Worm (Caenorhabditis elegans) whole organism, late embryonic: ENCODE results near the gene srh-214.

Source experiments
- C08G9.2 ChIP-seq: sonication (generic microtip); optimal IDR thresholded peaks from 2 replicates; lab custom pipeline; 2016; ENCODE audit warnings: mild to moderate bottlenecking, missing genetic modification characterization, moderate library complexity, missing compliant biosample characterization
- F13H6.1 ChIP-seq: sonication (generic microtip); optimal IDR thresholded peaks from 2 replicates; lab custom pipeline; 2016; ENCODE audit warnings: missing genetic modification characterization, missing compliant biosample characterization
- K02D7.2 ChIP-seq: sonication (generic microtip); optimal IDR thresholded peaks from 2 replicates; lab custom pipeline; 2017; ENCODE audit warnings: mild to moderate bottlenecking, missing genetic modification characterization, missing compliant biosample characterization
- T23F11.4 ChIP-seq: fragments of 200-800 bp; sonication (Bioruptor generic); optimal IDR thresholded peaks from 2 replicates; lab custom pipeline; 2018; ENCODE audit warnings: mild to moderate bottlenecking, missing genetic modification characterization, missing compliant biosample characterization
- ahr-1 ChIP-seq: sonication (generic microtip); optimal IDR thresholded peaks from 2 replicates; lab custom pipeline; 2016; ENCODE audit warnings: missing genetic modification characterization, missing compliant biosample characterization
- ceh-18 ChIP-seq: sonication (generic microtip); optimal IDR thresholded peaks from 2 replicates; lab custom pipeline; 2016; ENCODE audit warnings: missing genetic modification characterization, missing compliant biosample characterization
- ceh-19 ChIP-seq: fragments of 200-800 bp; sonication (Bioruptor generic); optimal IDR thresholded peaks from 2 replicates; lab custom pipeline; 2018; ENCODE audit warnings: mild to moderate bottlenecking, missing genetic modification characterization, missing compliant biosample characterization
- ceh-30 ChIP-seq: fragments of 150-350 bp; optimal IDR thresholded peaks from 2 replicates; lab custom pipeline; 2014; ENCODE audit warnings: missing biosample characterization, missing genetic modification characterization
- ceh-31 ChIP-seq: sonication (generic microtip); optimal IDR thresholded peaks from 2 replicates; lab custom pipeline; 2016; ENCODE audit warnings: missing genetic modification characterization, missing compliant biosample characterization
- ceh-34 ChIP-seq: sonication (generic microtip); optimal IDR thresholded peaks from 2 replicates; lab custom pipeline; 2016; ENCODE audit warnings: mild to moderate bottlenecking, missing genetic modification characterization, missing compliant biosample characterization
- ceh-48 ChIP-seq: sonication (generic microtip); optimal IDR thresholded peaks from 2 replicates; lab custom pipeline; 2016; ENCODE audit warnings: missing genetic modification characterization, inconsistent platforms, missing compliant biosample characterization
- ceh-9 ChIP-seq: sonication (generic microtip); optimal IDR thresholded peaks from 2 replicates; lab custom pipeline; 2016; ENCODE audit warnings: mild to moderate bottlenecking, missing genetic modification characterization, inconsistent platforms, missing compliant biosample characterization
- che-1 ChIP-seq: sonication (generic microtip); optimal IDR thresholded peaks from 2 replicates; lab custom pipeline; 2016; ENCODE audit warnings: mild to moderate bottlenecking, missing genetic modification characterization, missing compliant biosample characterization
- dmd-4 ChIP-seq: sonication (generic microtip); optimal IDR thresholded peaks from 2 replicates; lab custom pipeline; 2016; ENCODE audit warnings: borderline replicate concordance, missing genetic modification characterization, missing compliant biosample characterization
- fax-1 ChIP-seq: sonication (generic microtip); optimal IDR thresholded peaks from 2 replicates; lab custom pipeline; 2016; ENCODE audit warnings: missing genotype, missing genetic modification characterization, missing compliant biosample characterization
- fkh-10 ChIP-seq: fragments of 150-350 bp; optimal IDR thresholded peaks from 2 replicates; lab custom pipeline; 2014; ENCODE audit warnings: missing biosample characterization, missing genetic modification reagents, missing genetic modification characterization
- gmeb-2 ChIP-seq: sonication (generic microtip); optimal IDR thresholded peaks from 2 replicates; lab custom pipeline; 2016; ENCODE audit warnings: missing genetic modification characterization, inconsistent platforms, missing compliant biosample characterization
- hlh-13 ChIP-seq: fragments of 200-800 bp; sonication (Bioruptor generic); optimal IDR thresholded peaks from 2 replicates; lab custom pipeline; 2018; ENCODE audit warnings: mild to moderate bottlenecking, missing genetic modification characterization, missing compliant biosample characterization
- hlh-15 ChIP-seq: sonication (generic microtip); optimal IDR thresholded peaks from 2 replicates; lab custom pipeline; 2016; ENCODE audit warnings: missing genetic modification characterization, missing compliant biosample characterization
- hlh-30 ChIP-seq: sonication (generic microtip); optimal IDR thresholded peaks from 2 replicates; lab custom pipeline; 2017; ENCODE audit warnings: antibody characterized with exemption, missing genetic modification characterization, missing compliant biosample characterization; ENCODE audit not compliant: insufficient read depth
- hlh-6 ChIP-seq: sonication (generic microtip); optimal IDR thresholded peaks from 2 replicates; lab custom pipeline; 2016; ENCODE audit warnings: missing genotype, missing genetic modification characterization, missing compliant biosample characterization
- lin-11 ChIP-seq: fragments of 200-800 bp; sonication (Bioruptor generic); optimal IDR thresholded peaks from 2 replicates; lab custom pipeline; 2018; ENCODE audit warnings: mild to moderate bottlenecking, missing genetic modification characterization, missing compliant biosample characterization
- nhr-11 ChIP-seq: fragments of 150-350 bp; optimal IDR thresholded peaks from 2 replicates; lab custom pipeline; 2014; ENCODE audit warnings: missing biosample characterization, missing genetic modification characterization
- nhr-232 ChIP-seq: sonication (generic microtip); optimal IDR thresholded peaks from 2 replicates; lab custom pipeline; 2016; ENCODE audit warnings: missing genetic modification characterization, missing compliant biosample characterization
- pat-9 ChIP-seq: fragments of 200-800 bp; sonication (Bioruptor generic); optimal IDR thresholded peaks from 2 replicates; lab custom pipeline; 2018; ENCODE audit warnings: mild to moderate bottlenecking, missing genetic modification characterization, moderate library complexity, missing compliant biosample characterization
- pax-1 ChIP-seq: fragments of 150-350 bp; optimal IDR thresholded peaks from 2 replicates; lab custom pipeline; 2014; ENCODE audit warnings: missing biosample characterization, missing genetic modification characterization
- pha-4 ChIP-seq: fragments of 150-350 bp; optimal IDR thresholded peaks from 2 replicates; lab custom pipeline; 2018; ENCODE audit warnings: missing biosample characterization, missing genetic modification reagents, missing genetic modification characterization
- rnt-1 ChIP-seq: sonication (generic microtip); optimal IDR thresholded peaks from 2 replicates; lab custom pipeline; 2016; ENCODE audit warnings: missing genetic modification characterization, missing compliant biosample characterization
- sdc-2 ChIP-seq: sonication (generic microtip); optimal IDR thresholded peaks from 2 replicates; lab custom pipeline; 2016; ENCODE audit warnings: missing genotype, missing genetic modification characterization, missing compliant biosample characterization
- sox-2 ChIP-seq: fragments of 200-800 bp; sonication (Bioruptor generic); IDR thresholded peaks from 2 replicates; pipeline ENCODE4 v1.3.6; 2022; ENCODE audit warnings: missing genetic modification reagents, missing genetic modification characterization, missing compliant biosample characterization
- syd-9 ChIP-seq: sonication (generic microtip); optimal IDR thresholded peaks from 2 replicates; lab custom pipeline; 2016; ENCODE audit warnings: mild to moderate bottlenecking, missing genetic modification characterization, moderate library complexity, missing compliant biosample characterization
- unc-3 ChIP-seq, 2 experiments: fragments of 200-800 bp in 1 of 2; sonication (Bioruptor generic) in 1 of 2; sonication (generic microtip) in 1 of 2; conservative IDR thresholded peaks in 1 of 2; optimal IDR thresholded peaks in 1 of 2; 2 replicates each; pipeline versions ENCODE4 v1.3.6 to Lab custom; 2016 to 2022; ENCODE audit warnings: missing compliant biosample characterization in 2 of 2, missing genetic modification characterization in 2 of 2, missing genetic modification reagents in 1 of 2
- unc-42 ChIP-seq: sonication (generic microtip); optimal IDR thresholded peaks from 2 replicates; lab custom pipeline; 2016; ENCODE audit warnings: missing genotype, missing genetic modification characterization, missing compliant biosample characterization
- unc-55 ChIP-seq: sonication (generic microtip); optimal IDR thresholded peaks from 2 replicates; lab custom pipeline; 2017; ENCODE audit warnings: missing biosample characterization, missing genetic modification reagents, missing genetic modification characterization
- unc-86 ChIP-seq: sonication (generic microtip); optimal IDR thresholded peaks from 2 replicates; lab custom pipeline; 2016; ENCODE audit warnings: missing genetic modification characterization, missing compliant biosample characterization
- zip-5 ChIP-seq: sonication (generic microtip); optimal IDR thresholded peaks from 2 replicates; lab custom pipeline; 2016; ENCODE audit warnings: missing genetic modification characterization, missing compliant biosample characterization

Gene srh-214

ce11 chrV:16848498-16848897 lies 18.9 kb upstream of the srh-214 start, which contains the start of the genes clec-36 and clec-26:
Gene clec-36, minus strand, starts transcription at chrV:16848598.
Gene clec-26, plus strand, starts transcription at chrV:16848611.
- TF ChIP-seq F13H6.1 (tag; lab: Kevin White, UChicago) (no peak), gmeb-2 (tag; lab: Kevin White, UChicago) (no peak), ceh-48 (no peak), T23F11.4 (no peak), hlh-15 (tag; lab: Kevin White, UChicago) (no peak), ceh-34 (tag; lab: Kevin White, UChicago) (no peak), pha-4 (tag; lab: Kevin White, UChicago) (no peak)

- TF ChIP-seq gmeb-2 (tag; lab: Kevin White, UChicago) (no peak), C08G9.2 (tag; lab: Kevin White, UChicago) (no peak), ceh-30 (no peak), syd-9 (no peak), hlh-30 (no peak), hlh-15 (tag; lab: Kevin White, UChicago) (no peak), K02D7.2 (tag; lab: Kevin White, UChicago) (no peak), pat-9 (tag; lab: Kevin White, UChicago) (no peak), zip-5 (tag; lab: Kevin White, UChicago) (no peak), nhr-232 (no peak), unc-42 (tag; lab: Kevin White, UChicago) (no peak), unc-55 (GFP tag; lab: Kevin White, UChicago) (no peak), fkh-10 (GFP tag; lab: Kevin White, UChicago) (no peak), fax-1 (tag; lab: Kevin White, UChicago) (no peak), pha-4 (tag; lab: Kevin White, UChicago) (no peak)
Observed at ce11 chrV:16842941-16843340, 13.4 kb upstream of the srh-214 start, which contains the start of gene clec-25. Gene clec-25, plus strand, starts transcription at chrV:16843241.

ce11 chrV:16840961-16841360 lies 11.4 kb upstream of the srh-214 start, which contains the start of gene clec-40:
Gene clec-40, minus strand, starts transcription at chrV:16841061.
- TF ChIP-seq ceh-19 (no peak), dmd-4 (tag; lab: Kevin White, UChicago) (no peak), rnt-1 (tag; lab: Kevin White, UChicago) (no peak), hlh-6 (tag; lab: Kevin White, UChicago) (no peak), ceh-34 (tag; lab: Kevin White, UChicago) (no peak)
- TF ChIP-seq, all 69 proteins: peak for 0

ce11 chrV:16840283-16840682 lies 10.7 kb upstream of the srh-214 start:
- TF ChIP-seq pax-1 (tag; lab: Kevin White, UChicago), result no peak
- TF ChIP-seq ceh-34 (tag; lab: Kevin White, UChicago), result no peak
- no peak for TF ChIP-seq nhr-11 (tag; lab: Kevin White, UChicago)
- no peak for TF ChIP-seq lin-11 (tag; lab: Kevin White, UChicago)
- no peak for TF ChIP-seq ceh-31 (tag; lab: Kevin White, UChicago)
- TF ChIP-seq unc-86, result no peak
- no peak for TF ChIP-seq unc-3 (GFP tag; conservative IDR thresholded peaks at IDR 0.05; lab: Robert Waterston, UW)
- no peak for TF ChIP-seq unc-3 (tag; optimal IDR thresholded peaks at IDR 0.05; lab: Kevin White, UChicago)
- no peak for TF ChIP-seq hlh-13 (GFP tag; lab: Kevin White, UChicago)
- TF ChIP-seq ahr-1 (tag; lab: Kevin White, UChicago), result no peak
- no peak for TF ChIP-seq ceh-18 (tag; lab: Kevin White, UChicago)
- TF ChIP-seq ceh-9 (tag; lab: Kevin White, UChicago), result no peak
- TF ChIP-seq sox-2 (GFP tag; lab: Robert Waterston, UW), result no peak
- TF ChIP-seq sdc-2 (tag; lab: Kevin White, UChicago), result no peak
- TF ChIP-seq che-1 (tag; lab: Kevin White, UChicago), result no peak
